Fruit fly (Drosophila melanogaster): ENCODE measurements around the gene CG9784.
A peak's percentile ranks its signal among the peaks of the same experiment; 100 is the strongest.

Gene CG9784

dm6 chrX:16598978-16599664 lies at the start of gene CG9784, which contains the start of gene Nup153:
Gene CG9784 (minus strand): TSS chrX:16599215.
Gene Nup153 (plus strand): TSS chrX:16599241.
- no peak for TF ChIP-seq CTCF (optimal IDR thresholded peaks at IDR 0.05)
- TF ChIP-seq CG8478 (optimal IDR thresholded peaks at IDR 0.05) = no peak

- TF ChIP-seq CG8478 (optimal IDR thresholded peaks at IDR 0.05) (no peak), CTCF (optimal IDR thresholded peaks at IDR 0.05) (no peak)
Measured at dm6 chrX:16648435-16648781, 49.4 kb upstream of the CG9784 start.

- TF ChIP-seq CTCF (optimal IDR thresholded peaks at IDR 0.05) = no peak
- TF ChIP-seq CG8478 (optimal IDR thresholded peaks at IDR 0.05) = no peak
Measured at dm6 chrX:16647737-16648434, 48.9 kb upstream of the CG9784 start.

dm6 chrX:16647092-16647632 lies 48.1 kb upstream of the CG9784 start:
- TF ChIP-seq CG8478 (optimal IDR thresholded peaks at IDR 0.05) (no peak), CTCF (optimal IDR thresholded peaks at IDR 0.05) (no peak)

dm6 chrX:16645472-16645871 lies 46.5 kb upstream of the CG9784 start:
- TF ChIP-seq CG8478 (optimal IDR thresholded peaks at IDR 0.05) = no peak
- TF ChIP-seq CTCF (optimal IDR thresholded peaks at IDR 0.05) = no peak

dm6 chrX:16644535-16645131 lies 45.6 kb upstream of the CG9784 start:
- no peak for TF ChIP-seq CTCF (optimal IDR thresholded peaks at IDR 0.05)
- TF ChIP-seq CG8478 (optimal IDR thresholded peaks at IDR 0.05) = no peak

- TF ChIP-seq CTCF (optimal IDR thresholded peaks at IDR 0.05) (no peak), CG8478 (optimal IDR thresholded peaks at IDR 0.05) (no peak)
Measured at dm6 chrX:16643363-16643946, 44.4 kb upstream of the CG9784 start.

dm6 chrX:16641101-16641420 lies 42.0 kb upstream of the CG9784 start:
- no peak for TF ChIP-seq CTCF (optimal IDR thresholded peaks at IDR 0.05)
- no peak for TF ChIP-seq CG8478 (optimal IDR thresholded peaks at IDR 0.05)

- no peak for TF ChIP-seq CG8478 (optimal IDR thresholded peaks at IDR 0.05)
- no peak for TF ChIP-seq CTCF (optimal IDR thresholded peaks at IDR 0.05)
Measured at dm6 chrX:16640260-16641100, 41.5 kb upstream of the CG9784 start, which contains the start of the genes SNRPG and mthl1. Gene SNRPG (minus strand): TSS chrX:16640419. Gene mthl1 (plus strand): TSS chrX:16640968.

- no peak for TF ChIP-seq CTCF (optimal IDR thresholded peaks at IDR 0.05)
Measured at dm6 chrX:16637594-16638485, 38.8 kb upstream of the CG9784 start, which contains the start of gene RpS19a. Gene RpS19a (plus strand): TSS chrX:16637894.

- peak; percentile 91 to 94 for TF ChIP-seq CTCF (optimal IDR thresholded peaks at IDR 0.05)
- no peak for TF ChIP-seq CG8478 (optimal IDR thresholded peaks at IDR 0.05)
Measured at dm6 chrX:16637106-16637590, 38.1 kb upstream of the CG9784 start, which contains the start of gene Rok. Gene Rok (minus strand): TSS chrX:16637414.

- TF ChIP-seq CTCF (optimal IDR thresholded peaks at IDR 0.05) (no peak), CG8478 (optimal IDR thresholded peaks at IDR 0.05) (no peak)
Measured at dm6 chrX:16633181-16633957, 34.4 kb upstream of the CG9784 start.

dm6 chrX:16632135-16632534 lies 33.1 kb upstream of the CG9784 start, which contains the start of gene CG9777:
Gene CG9777 (minus strand): TSS chrX:16632235.
- no peak for TF ChIP-seq CG8478 (optimal IDR thresholded peaks at IDR 0.05)
- TF ChIP-seq CTCF (optimal IDR thresholded peaks at IDR 0.05) = no peak
